Fruit fly (Drosophila melanogaster): ENCODE data around the gene Nepl19.

The Nepl19 gene

DNA sequence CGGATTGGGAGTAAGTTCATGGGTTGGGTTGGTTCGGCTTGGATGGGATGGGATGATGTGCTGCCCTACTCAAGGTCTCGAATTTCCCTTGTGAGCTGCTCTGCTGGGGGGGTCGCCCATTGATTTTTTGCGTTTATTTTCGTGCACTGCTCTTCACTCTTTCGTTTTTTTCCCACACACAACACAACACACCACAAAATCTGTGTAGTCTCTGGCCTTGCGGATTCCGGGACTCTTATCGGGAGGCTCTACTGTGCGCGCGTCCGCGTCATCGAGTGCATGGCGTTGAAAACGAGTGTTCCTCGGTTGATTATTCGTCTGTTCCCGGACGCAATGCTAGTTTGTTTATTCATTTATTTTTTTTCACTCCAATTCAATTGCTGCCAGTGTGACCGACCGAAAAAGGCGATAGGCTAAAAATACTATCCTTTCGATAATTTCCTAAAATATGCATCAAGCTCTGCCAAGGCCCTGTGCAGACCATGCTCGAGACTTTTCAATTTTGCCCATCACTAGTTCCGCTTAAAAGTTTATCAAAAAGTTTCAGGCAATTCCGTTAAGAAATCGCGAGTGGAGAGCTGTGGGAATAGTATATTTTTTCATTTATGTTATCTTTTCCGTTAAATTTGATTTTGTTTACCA lies 48.2 kb downstream of the Nepl19 start, which contains the start of gene WASp (continued):
- peak; percentile 44; the same call in 1 of the 3 replicates for TF ChIP-seq ase (GFP tag; IDR thresholded peaks at IDR 0.05)
- peak; percentile 22; the same call in 1 of the 2 replicates for TF ChIP-seq seq (GFP tag; IDR thresholded peaks at IDR 0.05)
- TF ChIP-seq nmo (GFP tag; optimal IDR thresholded peaks at IDR 0.05), result peak; percentile 78
- peak; percentile 66 for TF ChIP-seq H2.0 (GFP tag; IDR thresholded peaks at IDR 0.05)
- TF ChIP-seq yki (optimal IDR thresholded peaks at IDR 0.05), result no peak
- peak; percentile 99 for TF ChIP-seq Ets97D (GFP tag; optimal IDR thresholded peaks at IDR 0.05)
- TF ChIP-seq CG6765 (GFP tag; optimal IDR thresholded peaks at IDR 0.05), result peak; percentile 37
- no peak for TF ChIP-seq Chrac-16 (GFP tag; optimal IDR thresholded peaks at IDR 0.05)
- TF ChIP-seq CG2678 (tag; optimal IDR thresholded peaks at IDR 0.05), result no peak
- TF ChIP-seq row (GFP tag; IDR thresholded peaks at IDR 0.05), result peak; percentile 75
- TF ChIP-seq CG15696 (tag; optimal IDR thresholded peaks at IDR 0.05), result no peak
- TF ChIP-seq Xrp1 (GFP tag; IDR thresholded peaks at IDR 0.05), result peak; percentile 20; the same call in 1 of the 2 replicates
- no peak for TF ChIP-seq CG11723 (GFP tag; optimal IDR thresholded peaks at IDR 0.05)
- TF ChIP-seq lmd (GFP tag; IDR thresholded peaks at IDR 0.05), result peak; percentile 46; the same call in 1 of the 2 replicates
- TF ChIP-seq cato (GFP tag; optimal IDR thresholded peaks at IDR 0.05; ENCODE audit: borderline replicate concordance), result peak; percentile 56
- TF ChIP-seq MESR4 (GFP tag; optimal IDR thresholded peaks at IDR 0.05), result peak; percentile 66
- TF ChIP-seq corto (GFP tag; optimal IDR thresholded peaks at IDR 0.05), result no peak
- no peak for TF ChIP-seq CG15269 (tag; optimal IDR thresholded peaks at IDR 0.05)
- TF ChIP-seq CG7839 (tag; optimal IDR thresholded peaks at IDR 0.05), result no peak
- no peak for TF ChIP-seq esg (GFP tag; conservative IDR thresholded peaks at IDR 0.05)
- peak; percentile 50; the same call in 2 of the 3 replicates for TF ChIP-seq CG14050 (GFP tag; IDR thresholded peaks at IDR 0.05)
- TF ChIP-seq slp2 (GFP tag; optimal IDR thresholded peaks at IDR 0.05), result peak; percentile 78
- TF ChIP-seq pho (GFP tag; optimal IDR thresholded peaks at IDR 0.05), result peak; percentile 83
- TF ChIP-seq Tbp (GFP tag; optimal IDR thresholded peaks at IDR 0.05), result no peak
- no peak for TF ChIP-seq CG1792 (GFP tag; optimal IDR thresholded peaks at IDR 0.05)
- peak; percentile 90 for TF ChIP-seq NC2β (GFP tag; optimal IDR thresholded peaks at IDR 0.05)
- TF ChIP-seq CG2116 (GFP tag; optimal IDR thresholded peaks at IDR 0.05), result peak; percentile 86
- TF ChIP-seq rib (GFP tag; IDR thresholded peaks at IDR 0.05), result 0 out of 2 replicates have a peak, but pooled peaks have one; percentile 24
- TF ChIP-seq slou (GFP tag; optimal IDR thresholded peaks at IDR 0.05), result peak; percentile 7
- TF ChIP-seq CG2875 (GFP tag; optimal IDR thresholded peaks at IDR 0.05), result peak; percentile 33
- TF ChIP-seq vfl (GFP tag; optimal IDR thresholded peaks at IDR 0.05), result peak; percentile 62
- TF ChIP-seq HLH54F (GFP tag; optimal IDR thresholded peaks at IDR 0.05), result peak; percentile 69
- TF ChIP-seq jumu (GFP tag; optimal IDR thresholded peaks at IDR 0.05), result peak; percentile 71
- peak; percentile 53 for TF ChIP-seq Sin3A (optimal IDR thresholded peaks at IDR 0.05)
- peak; percentile 40; the same call in 1 of the 2 replicates for TF ChIP-seq bowl (GFP tag; IDR thresholded peaks at IDR 0.05)
- peak; percentile 55 for TF ChIP-seq CG10654 (GFP tag; optimal IDR thresholded peaks at IDR 0.05)
- no peak for TF ChIP-seq Jarid2 (GFP tag; optimal IDR thresholded peaks at IDR 0.05)
- no peak for TF ChIP-seq CG6175 (GFP tag; IDR thresholded peaks at IDR 0.05)
- no peak; the same call in 2 of the 3 replicates for TF ChIP-seq Mrtf (GFP tag; IDR thresholded peaks at IDR 0.05)
- TF ChIP-seq CG6683 (GFP tag; optimal IDR thresholded peaks at IDR 0.05), result peak; percentile 42
- TF ChIP-seq twi (tag; optimal IDR thresholded peaks at IDR 0.05), result no peak
- peak; percentile 71 for TF ChIP-seq CG2712 (tag; optimal IDR thresholded peaks at IDR 0.05)
- TF ChIP-seq caup (GFP tag; optimal IDR thresholded peaks at IDR 0.05; ENCODE audit: severe bottlenecking), result peak; percentile 81
- TF ChIP-seq gt (GFP tag; IDR thresholded peaks at IDR 0.05), result no peak
- TF ChIP-seq CG11695 (GFP tag; IDR thresholded peaks at IDR 0.05), result 0 out of 3 replicates have a peak, but pooled peaks have one; percentile 43
- TF ChIP-seq wek (GFP tag; optimal IDR thresholded peaks at IDR 0.05), result peak; percentile 62
- TF ChIP-seq CG8089 (GFP tag; optimal IDR thresholded peaks at IDR 0.05), result peak; percentile 69
- 0 out of 2 replicates have a peak, but pooled peaks have one; percentile 22 for TF ChIP-seq CG5953 (GFP tag; IDR thresholded peaks at IDR 0.05)
- TF ChIP-seq CG18476 (GFP tag; optimal IDR thresholded peaks at IDR 0.05), result no peak
- TF ChIP-seq Side (GFP tag; optimal IDR thresholded peaks at IDR 0.05), result peak; percentile 82
- peak; percentile 78 for TF ChIP-seq Meics (GFP tag; optimal IDR thresholded peaks at IDR 0.05)

All from whole organism, embryonic.